Worm (Caenorhabditis elegans) whole organism, L2 larva: ENCODE measurements around the gene sna-1.

Experiments
- C34F6.9 ChIP-seq: fragments of 150-350 bp; optimal IDR thresholded peaks from 2 replicates; lab custom pipeline; 2014; ENCODE audit warnings: missing biosample characterization, missing genetic modification characterization
- F13H6.1 ChIP-seq: sonication (generic microtip); optimal IDR thresholded peaks from 2 replicates; lab custom pipeline; 2016; ENCODE audit warnings: missing genetic modification characterization, missing compliant biosample characterization
- R02D3.7 ChIP-seq: fragments of 150-350 bp; optimal IDR thresholded peaks from 2 replicates; lab custom pipeline; 2014; ENCODE audit warnings: missing biosample characterization, missing genetic modification characterization
- Y55F3AM.14 ChIP-seq: fragments of 200-800 bp; sonication (Bioruptor generic); optimal IDR thresholded peaks from 2 replicates; lab custom pipeline; 2018; ENCODE audit warnings: mild to moderate bottlenecking, missing genetic modification characterization, missing compliant biosample characterization
- alr-1 ChIP-seq: fragments of 150-350 bp; optimal IDR thresholded peaks from 2 replicates; lab custom pipeline; 2014; ENCODE audit warnings: missing biosample characterization, missing genetic modification characterization
- aly-2 ChIP-seq: fragments of 150-350 bp; optimal IDR thresholded peaks from 2 replicates; lab custom pipeline; 2014; ENCODE audit warnings: missing biosample characterization, missing genetic modification characterization
- ama-1 ChIP-seq: fragments of 150-350 bp; optimal IDR thresholded peaks from 2 replicates; lab custom pipeline; 2018; ENCODE audit warnings: inconsistent platforms
- blmp-1 ChIP-seq: sonication (generic microtip); optimal IDR thresholded peaks from 2 replicates; lab custom pipeline; 2017; ENCODE audit warnings: missing genetic modification characterization, mild to moderate bottlenecking, missing compliant biosample characterization, antibody characterized with exemption, moderate library complexity; ENCODE audit not compliant: insufficient read depth
- crh-2 ChIP-seq: sonication (generic microtip); optimal IDR thresholded peaks from 2 replicates; lab custom pipeline; 2017; ENCODE audit warnings: missing biosample characterization, missing genetic modification characterization
- dmd-4 ChIP-seq: sonication (generic microtip); optimal IDR thresholded peaks from 2 replicates; lab custom pipeline; 2017; ENCODE audit warnings: missing biosample characterization, missing genetic modification characterization
- egl-27 ChIP-seq: sonication (generic microtip); optimal IDR thresholded peaks from 3 replicates; lab custom pipeline; 2017; ENCODE audit warnings: missing biosample characterization, missing genetic modification reagents, missing genetic modification characterization
- elt-1 ChIP-seq: fragments of 150-350 bp; optimal IDR thresholded peaks from 2 replicates; lab custom pipeline; 2014; ENCODE audit warnings: missing biosample characterization, missing genetic modification characterization
- fos-1 ChIP-seq: fragments of 150-350 bp; optimal IDR thresholded peaks from 2 replicates; lab custom pipeline; 2014; ENCODE audit warnings: missing biosample characterization, missing genetic modification characterization
- gmeb-1 ChIP-seq: fragments of 150-350 bp; optimal IDR thresholded peaks from 2 replicates; lab custom pipeline; 2014; ENCODE audit warnings: missing biosample characterization, missing genetic modification characterization
- lin-11 ChIP-seq: fragments of 150-350 bp; sonication (generic microtip); optimal IDR thresholded peaks from 2 replicates; lab custom pipeline; 2014; ENCODE audit warnings: missing biosample characterization, missing genetic modification characterization, inconsistent platforms, mixed read lengths
- lin-13 ChIP-seq: fragments of 150-350 bp; optimal IDR thresholded peaks from 2 replicates; lab custom pipeline; 2014; ENCODE audit warnings: missing biosample characterization, missing genetic modification reagents, missing genetic modification characterization
- lsy-2 ChIP-seq, 2 experiments: fragments of 150-350 bp in 1 of 2; sonication (generic microtip) in 1 of 2; optimal IDR thresholded peaks; 2 replicates each; lab custom pipeline; 2014 to 2017; ENCODE audit warnings: missing biosample characterization in 2 of 2, missing genetic modification characterization in 2 of 2
- mab-5 ChIP-seq: fragments of 150-350 bp; optimal IDR thresholded peaks from 2 replicates; lab custom pipeline; 2014; ENCODE audit warnings: missing biosample characterization, missing genetic modification characterization
- mbf-1 ChIP-seq: sonication (generic microtip); optimal IDR thresholded peaks from 2 replicates; lab custom pipeline; 2017; ENCODE audit warnings: missing biosample characterization, missing genetic modification characterization
- nhr-10 ChIP-seq: sonication (generic microtip); optimal IDR thresholded peaks from 2 replicates; lab custom pipeline; 2017; ENCODE audit warnings: missing biosample characterization, missing genetic modification characterization
- nhr-11 ChIP-seq: fragments of 150-350 bp; optimal IDR thresholded peaks from 2 replicates; lab custom pipeline; 2014; ENCODE audit warnings: missing biosample characterization, missing genetic modification characterization
- nhr-12 ChIP-seq: fragments of 150-350 bp; optimal IDR thresholded peaks from 2 replicates; lab custom pipeline; 2014; ENCODE audit warnings: missing biosample characterization, missing genetic modification characterization
- nhr-129 ChIP-seq: fragments of 150-350 bp; optimal IDR thresholded peaks from 2 replicates; lab custom pipeline; 2014; ENCODE audit warnings: missing biosample characterization, missing genetic modification characterization
- nhr-21 ChIP-seq: fragments of 150-350 bp; optimal IDR thresholded peaks from 2 replicates; lab custom pipeline; 2014; ENCODE audit warnings: missing biosample characterization, missing genetic modification characterization
- nhr-23 ChIP-seq: fragments of 150-350 bp; optimal IDR thresholded peaks from 2 replicates; lab custom pipeline; 2014; ENCODE audit warnings: missing biosample characterization, missing genetic modification reagents, missing genetic modification characterization
- nhr-237 ChIP-seq: fragments of 150-350 bp; optimal IDR thresholded peaks from 2 replicates; lab custom pipeline; 2014; ENCODE audit warnings: missing biosample characterization, missing genetic modification characterization
- nhr-25 ChIP-seq: fragments of 150-350 bp; sonication (generic microtip); optimal IDR thresholded peaks from 3 replicates; lab custom pipeline; 2014; ENCODE audit warnings: missing biosample characterization, missing genetic modification characterization
- nhr-6 ChIP-seq: fragments of 150-350 bp; optimal IDR thresholded peaks from 2 replicates; lab custom pipeline; 2014; ENCODE audit warnings: missing biosample characterization, missing genetic modification characterization
- nhr-77 ChIP-seq: fragments of 150-350 bp; optimal IDR thresholded peaks from 2 replicates; lab custom pipeline; 2014; ENCODE audit warnings: missing biosample characterization, missing genetic modification characterization
- peb-1 ChIP-seq: fragments of 150-350 bp; optimal IDR thresholded peaks from 2 replicates; lab custom pipeline; 2014; ENCODE audit warnings: missing biosample characterization, missing genetic modification characterization
- sem-4 ChIP-seq: fragments of 150-350 bp; optimal IDR thresholded peaks from 2 replicates; lab custom pipeline; 2014; ENCODE audit warnings: missing biosample characterization, missing genetic modification reagents, missing genetic modification characterization
- skn-1 ChIP-seq: sonication (generic microtip); optimal IDR thresholded peaks from 2 replicates; lab custom pipeline; 2017; ENCODE audit warnings: missing biosample characterization, missing genetic modification characterization
- sma-3 ChIP-seq: sonication (generic microtip); optimal IDR thresholded peaks from 2 replicates; lab custom pipeline; 2016; ENCODE audit warnings: missing genetic modification reagents, missing genetic modification characterization, missing compliant biosample characterization
- sma-9 ChIP-seq, 2 experiments: fragments of 150-350 bp in 1 of 2; sonication (generic microtip) in 1 of 2; optimal IDR thresholded peaks; 2 replicates each; lab custom pipeline; 2014 to 2016; ENCODE audit warnings: missing genetic modification characterization in 2 of 2, mild to moderate bottlenecking in 1 of 2, missing biosample characterization in 1 of 2, missing compliant biosample characterization in 1 of 2, missing genetic modification reagents in 1 of 2, moderate library complexity in 1 of 2
- snpc-4 ChIP-seq: fragments of 150-350 bp; optimal IDR thresholded peaks from 2 replicates; lab custom pipeline; 2014; ENCODE audit warnings: missing biosample characterization, missing genetic modification characterization
- unc-39 ChIP-seq: fragments of 150-350 bp; optimal IDR thresholded peaks from 2 replicates; lab custom pipeline; 2014; ENCODE audit warnings: missing biosample characterization, missing genetic modification characterization
- zag-1 ChIP-seq: fragments of 150-350 bp; optimal IDR thresholded peaks from 2 replicates; lab custom pipeline; 2014; ENCODE audit warnings: missing biosample characterization, missing genetic modification characterization
- ztf-1 ChIP-seq: fragments of 200-800 bp; sonication (Bioruptor generic); conservative IDR thresholded peaks from 2 replicates; pipeline ENCODE4 v1.3.6; 2022; ENCODE audit warnings: missing genetic modification characterization, missing compliant biosample characterization
- ztf-11 ChIP-seq: sonication (generic microtip); optimal IDR thresholded peaks from 2 replicates; lab custom pipeline; 2017; ENCODE audit warnings: missing biosample characterization, missing genetic modification characterization

Gene sna-1

ce11 chrV:6718232-6718631 is 7.8 kb upstream of the sna-1 start, which contains the start of gene srg-30:
Gene srg-30 (minus strand): TSS chrV:6718332.
- TF ChIP-seq lsy-2 (tag; optimal IDR thresholded peaks at IDR 0.05; lab: Kevin White, UChicago), result no peak
- TF ChIP-seq snpc-4 (tag; lab: Kevin White, UChicago), result no peak
- TF ChIP-seq ztf-1 (GFP tag; lab: Robert Waterston, UW), result no peak
- no peak for TF ChIP-seq elt-1
- TF ChIP-seq sem-4 (tag; lab: Kevin White, UChicago), result no peak
- no peak for TF ChIP-seq sma-3 (GFP tag; lab: Kevin White, UChicago)
- TF ChIP-seq dmd-4, result no peak
- TF ChIP-seq peb-1 (tag; lab: Kevin White, UChicago), result no peak
- TF ChIP-seq blmp-1, result no peak
- no peak for TF ChIP-seq aly-2
- no peak for TF ChIP-seq lin-11 (tag; lab: Kevin White, UChicago)
- no peak for TF ChIP-seq egl-27
- no peak for TF ChIP-seq nhr-11 (tag; lab: Kevin White, UChicago)
- TF ChIP-seq nhr-25 (tag; lab: Kevin White, UChicago), result no peak
- no peak for TF ChIP-seq unc-39 (tag; lab: Kevin White, UChicago)
- TF ChIP-seq Y55F3AM.14 (GFP tag; lab: Kevin White, UChicago), result no peak
- no peak for TF ChIP-seq nhr-21 (tag; lab: Kevin White, UChicago)
- no peak for TF ChIP-seq mbf-1 (tag; lab: Kevin White, UChicago)
- TF ChIP-seq F13H6.1 (tag; lab: Kevin White, UChicago), result no peak

- TF ChIP-seq nhr-25 (tag; lab: Kevin White, UChicago), result peak; percentile 45
- TF ChIP-seq unc-39 (tag; lab: Kevin White, UChicago), result no peak
- peak; percentile 8 for TF ChIP-seq nhr-21 (tag; lab: Kevin White, UChicago)
- no peak for TF ChIP-seq mbf-1 (tag; lab: Kevin White, UChicago)
- TF ChIP-seq sma-3 (GFP tag; lab: Kevin White, UChicago), result peak; percentile 66
- TF ChIP-seq F13H6.1 (tag; lab: Kevin White, UChicago), result peak; percentile 40
- no peak for TF ChIP-seq alr-1 (tag; lab: Kevin White, UChicago)
- TF ChIP-seq C34F6.9 (tag; lab: Kevin White, UChicago), result peak; percentile 29
- peak; percentile 43 for TF ChIP-seq gmeb-1
- peak; percentile 21 to 45 for TF ChIP-seq lsy-2 (tag; optimal IDR thresholded peaks at IDR 0.05; lab: Kevin White, UChicago)
- no peak for TF ChIP-seq nhr-6 (tag; lab: Kevin White, UChicago)
- peak; percentile 25 for TF ChIP-seq lin-11 (tag; lab: Kevin White, UChicago)
- TF ChIP-seq nhr-129 (tag; lab: Kevin White, UChicago), result peak; percentile 47
Measured at ce11 chrV:6709050-6709683, 1.3 kb downstream of the sna-1 start, which contains the start of gene dlst-1. Gene dlst-1 (minus strand): TSS chrV:6709101.

DNA sequence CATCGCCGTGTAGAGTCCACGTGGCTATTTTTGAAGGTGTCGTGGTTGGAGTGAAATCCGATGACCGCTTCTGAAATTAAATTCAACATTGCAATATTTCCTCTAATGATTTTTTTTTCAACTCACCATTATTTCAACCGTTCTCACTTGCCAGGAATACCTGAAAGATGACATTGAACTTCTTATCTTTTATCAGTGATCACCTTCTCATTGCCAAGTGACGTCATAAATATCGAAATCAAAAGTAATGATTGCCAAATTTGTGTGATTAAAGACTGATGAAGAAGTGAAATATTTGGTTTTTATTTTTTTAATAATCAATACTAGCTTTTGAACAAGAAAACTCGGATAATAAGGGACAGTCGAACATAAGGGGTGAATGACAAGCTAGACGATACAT is 3.7 kb downstream of the sna-1 start, which contains the start of gene W02F12.4:
TSS of gene W02F12.4 (minus strand) at position 164 of the 400 bp plus-strand sequence.
- TF ChIP-seq nhr-23 (tag; lab: Kevin White, UChicago) (no peak), R02D3.7 (tag; lab: Kevin White, UChicago) (no peak), nhr-77 (tag; lab: Kevin White, UChicago) (no peak), gmeb-1 (no peak), aly-2 (no peak), blmp-1 (peak; percentile 53), skn-1 (peak; percentile 65), nhr-12 (tag; lab: Kevin White, UChicago) (no peak), sma-3 (GFP tag; lab: Kevin White, UChicago) (peak; percentile 52), ama-1 (lab: Kevin White, UChicago) (no peak), crh-2 (tag; lab: Kevin White, UChicago) (peak; percentile 67), lin-11 (tag; lab: Kevin White, UChicago) (no peak), nhr-6 (tag; lab: Kevin White, UChicago) (no peak), nhr-10 (no peak), nhr-237 (no peak), nhr-21 (tag; lab: Kevin White, UChicago) (no peak), sma-9 (GFP tag; optimal IDR thresholded peaks at IDR 0.05; lab: Kevin White, UChicago) (peak; percentile 72), sma-9 (tag; optimal IDR thresholded peaks at IDR 0.05; lab: Kevin White, UChicago) (no peak), zag-1 (tag; lab: Kevin White, UChicago) (no peak), elt-1 (no peak), lsy-2 (tag; optimal IDR thresholded peaks at IDR 0.05; lab: Kevin White, UChicago) (no peak), ztf-11 (tag; lab: Kevin White, UChicago) (no peak), mab-5 (tag; lab: Kevin White, UChicago) (no peak), ztf-1 (GFP tag; lab: Robert Waterston, UW) (no peak), lin-13 (GFP tag; lab: Kevin White, UChicago) (no peak), sem-4 (tag; lab: Kevin White, UChicago) (no peak), unc-39 (tag; lab: Kevin White, UChicago) (no peak), nhr-11 (tag; lab: Kevin White, UChicago) (no peak), nhr-25 (tag; lab: Kevin White, UChicago) (peak; percentile 7), fos-1 (peak; percentile 91)
